Worm (Caenorhabditis elegans) whole organism, L2 larva: ENCODE results near the gene str-236.

Experiments
- alr-1 ChIP-seq: fragments of 150-350 bp; optimal IDR thresholded peaks from 2 replicates; lab custom pipeline; 2014; ENCODE audit warnings: missing biosample characterization, missing genetic modification characterization
- ceh-16 ChIP-seq: fragments of 150-350 bp; optimal IDR thresholded peaks from 2 replicates; lab custom pipeline; 2014; ENCODE audit warnings: missing biosample characterization, missing genetic modification characterization

DNA sequence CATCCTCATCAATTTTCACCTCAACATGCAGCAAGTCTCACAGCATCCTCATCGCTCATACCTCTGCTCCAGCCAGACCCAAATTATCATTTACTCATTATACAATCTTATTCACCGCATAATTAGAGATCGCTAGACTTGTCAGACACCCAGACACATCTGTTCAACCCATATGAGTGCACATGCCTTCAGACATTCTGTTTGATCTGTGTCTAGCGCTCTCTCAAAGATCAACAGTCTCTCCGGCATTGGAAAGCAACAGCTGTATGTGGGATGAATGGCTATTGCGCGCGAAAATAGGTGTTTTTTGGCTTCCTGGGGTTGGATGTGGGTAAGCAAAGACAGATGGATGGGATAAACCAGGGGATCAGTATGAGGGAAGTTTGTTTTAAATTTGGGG is 44.7 kb upstream of the str-236 start:
- TF ChIP-seq alr-1 (tag; lab: Kevin White, UChicago) (no peak), ceh-16 (tag; lab: Kevin White, UChicago) (no peak)
